Worm (Caenorhabditis elegans) whole organism, L2 larva: Measurements from ENCODE around the gene sur-5.
A peak's percentile ranks its signal among the peaks of the same experiment; 100 is the strongest.

Experiments used
- ama-1 ChIP-seq: fragments of 150-350 bp; optimal IDR thresholded peaks from 2 replicates; lab custom pipeline; 2018; ENCODE audit warnings: inconsistent platforms
- ceh-16 ChIP-seq: fragments of 150-350 bp; optimal IDR thresholded peaks from 2 replicates; lab custom pipeline; 2014; ENCODE audit warnings: missing biosample characterization, missing genetic modification characterization
- ceh-82 ChIP-seq: fragments of 150-350 bp; optimal IDR thresholded peaks from 2 replicates; lab custom pipeline; 2014; ENCODE audit warnings: missing biosample characterization, missing genetic modification characterization
- elt-1 ChIP-seq: fragments of 150-350 bp; optimal IDR thresholded peaks from 2 replicates; lab custom pipeline; 2014; ENCODE audit warnings: missing biosample characterization, missing genetic modification characterization
- lin-11 ChIP-seq: fragments of 150-350 bp; sonication (generic microtip); optimal IDR thresholded peaks from 2 replicates; lab custom pipeline; 2014; ENCODE audit warnings: missing biosample characterization, missing genetic modification characterization, inconsistent platforms, mixed read lengths
- nhr-25 ChIP-seq: fragments of 150-350 bp; sonication (generic microtip); optimal IDR thresholded peaks from 3 replicates; lab custom pipeline; 2014; ENCODE audit warnings: missing biosample characterization, missing genetic modification characterization
- nhr-77 ChIP-seq: fragments of 150-350 bp; optimal IDR thresholded peaks from 2 replicates; lab custom pipeline; 2014; ENCODE audit warnings: missing biosample characterization, missing genetic modification characterization
- ztf-11 ChIP-seq: sonication (generic microtip); optimal IDR thresholded peaks from 2 replicates; lab custom pipeline; 2017; ENCODE audit warnings: missing biosample characterization, missing genetic modification characterization

DNA sequence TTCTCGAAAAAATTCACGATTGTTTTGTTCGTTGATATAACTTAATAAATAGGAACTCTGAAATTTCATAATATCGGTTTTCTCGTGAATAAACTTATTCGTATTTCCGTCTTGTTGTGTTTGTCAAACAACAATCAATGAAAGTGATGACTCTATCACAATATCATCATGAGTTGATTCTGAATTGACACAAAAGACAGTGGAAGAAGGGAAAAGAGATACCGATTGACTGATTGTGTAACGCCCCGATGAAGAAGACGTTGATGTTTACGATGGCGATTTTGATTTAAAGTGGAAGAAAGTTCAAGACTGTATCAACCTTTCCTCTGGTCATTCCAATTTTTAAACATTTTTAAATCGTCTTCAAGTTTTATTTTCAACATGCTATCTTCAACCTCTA, 24.2 kb upstream of the sur-5 start, which contains the start of gene ttr-59:
- TF ChIP-seq ama-1 (lab: Kevin White, UChicago): no peak
- peak; percentile 51 for TF ChIP-seq nhr-25
- no peak for TF ChIP-seq lin-11
- no peak for TF ChIP-seq ceh-82 (tag; lab: Kevin White, UChicago)
- no peak for TF ChIP-seq elt-1 (tag; lab: Kevin White, UChicago)
- no peak for TF ChIP-seq ceh-16
- TF ChIP-seq ztf-11 (tag; lab: Kevin White, UChicago): no peak
- no peak for TF ChIP-seq nhr-77 (tag; lab: Kevin White, UChicago)
